Fruit fly (Drosophila melanogaster): ENCODE data around the gene mthl7.

The mthl7 gene

dm6 chr3L:8185263-8186227 is 5.2 kb upstream of the mthl7 start (continued):
- peak; percentile 57 for TF ChIP-seq HLH54F (GFP tag; optimal IDR thresholded peaks at IDR 0.05)
- no peak for TF ChIP-seq CG33557 (GFP tag; optimal IDR thresholded peaks at IDR 0.05)
- TF ChIP-seq Dip3 (GFP tag; optimal IDR thresholded peaks at IDR 0.05), result peak; percentile 58
- no peak for TF ChIP-seq CG13123 (GFP tag; optimal IDR thresholded peaks at IDR 0.05)
- TF ChIP-seq p53 (GFP tag; optimal IDR thresholded peaks at IDR 0.05), result peak; percentile 18
- TF ChIP-seq CG17829 (tag; optimal IDR thresholded peaks at IDR 0.05), result peak; percentile 32
- TF ChIP-seq lmd (GFP tag; IDR thresholded peaks at IDR 0.05), result peak; percentile 63
- TF ChIP-seq nerfin-1 (tag; optimal IDR thresholded peaks at IDR 0.05), result peak; percentile 2
- TF ChIP-seq CG12391 (tag; optimal IDR thresholded peaks at IDR 0.05), result peak; percentile 55
- peak; percentile 16 for TF ChIP-seq btn (GFP tag; optimal IDR thresholded peaks at IDR 0.05)
- TF ChIP-seq abd-A (tag; optimal IDR thresholded peaks at IDR 0.05), result no peak
- peak; percentile 68 for TF ChIP-seq CG3995 (GFP tag; optimal IDR thresholded peaks at IDR 0.05)
- peak; percentile 20 for TF ChIP-seq HHEX (GFP tag; optimal IDR thresholded peaks at IDR 0.05)
- peak; percentile 6; the same call in 1 of the 2 replicates for TF ChIP-seq MBD-R2 (GFP tag; IDR thresholded peaks at IDR 0.05)
- TF ChIP-seq CG3726 (GFP tag; IDR thresholded peaks at IDR 0.05), result no peak
- peak; percentile 64 for TF ChIP-seq CG3281 (GFP tag; optimal IDR thresholded peaks at IDR 0.05)
- TF ChIP-seq CG8944 (GFP tag; optimal IDR thresholded peaks at IDR 0.05), result peak; percentile 49
- TF ChIP-seq CG10462 (GFP tag; optimal IDR thresholded peaks at IDR 0.05), result no peak
- peak; percentile 26 for TF ChIP-seq Ssrp (tag; optimal IDR thresholded peaks at IDR 0.05)
- TF ChIP-seq CG14965 (GFP tag; optimal IDR thresholded peaks at IDR 0.05; ENCODE audit: borderline replicate concordance), result no peak
- peak; percentile 31 for TF ChIP-seq CG18262 (tag; optimal IDR thresholded peaks at IDR 0.05)
- TF ChIP-seq Hr3 (GFP tag; optimal IDR thresholded peaks at IDR 0.05), result peak; percentile 42
- no peak for TF ChIP-seq CG15479 (GFP tag; optimal IDR thresholded peaks at IDR 0.05)
- TF ChIP-seq scrt (GFP tag; optimal IDR thresholded peaks at IDR 0.05), result peak; percentile 19
- TF ChIP-seq fd3F (GFP tag; optimal IDR thresholded peaks at IDR 0.05), result no peak
- TF ChIP-seq lilli (GFP tag; optimal IDR thresholded peaks at IDR 0.05), result peak; percentile 64
- peak; percentile 26 for TF ChIP-seq ATbp (GFP tag; optimal IDR thresholded peaks at IDR 0.05)
- no peak for TF ChIP-seq CG12744 (GFP tag; optimal IDR thresholded peaks at IDR 0.05)
- TF ChIP-seq CG13424 (tag; optimal IDR thresholded peaks at IDR 0.05), result peak; percentile 30
- peak; percentile 43 for TF ChIP-seq CG4424 (GFP tag; optimal IDR thresholded peaks at IDR 0.05)
- TF ChIP-seq HmgZ (tag; optimal IDR thresholded peaks at IDR 0.05), result no peak
- peak; percentile 72 for TF ChIP-seq Ets65A (GFP tag)
- no peak for TF ChIP-seq gfzf (GFP tag; optimal IDR thresholded peaks at IDR 0.05)
- TF ChIP-seq CG10209 (GFP tag; optimal IDR thresholded peaks at IDR 0.05), result peak; percentile 55
- TF ChIP-seq aop (GFP tag; IDR thresholded peaks at IDR 0.05), result no peak
- TF ChIP-seq Camta (GFP tag; optimal IDR thresholded peaks at IDR 0.05), result peak; percentile 12
- TF ChIP-seq CG2875 (GFP tag; optimal IDR thresholded peaks at IDR 0.05), result no peak
- no peak for TF ChIP-seq Lpt (GFP tag; optimal IDR thresholded peaks at IDR 0.05)
- TF ChIP-seq cwo (GFP tag; optimal IDR thresholded peaks at IDR 0.05), result peak; percentile 79
- no peak for TF ChIP-seq CG17612 (GFP tag; IDR thresholded peaks at IDR 0.05)
- TF ChIP-seq nerfin-2 (GFP tag; IDR thresholded peaks at IDR 0.05; ENCODE audit: partially characterized antibody), result no peak
- TF ChIP-seq psq (GFP tag; optimal IDR thresholded peaks at IDR 0.05), result no peak
- no peak for TF ChIP-seq MTF-1 (GFP tag; optimal IDR thresholded peaks at IDR 0.05; ENCODE audit: borderline replicate concordance)
- no peak for TF ChIP-seq so (GFP tag; IDR thresholded peaks at IDR 0.05)
- TF ChIP-seq CG1792 (GFP tag; optimal IDR thresholded peaks at IDR 0.05), result peak; percentile 29
- peak; percentile 41 for TF ChIP-seq Mad (GFP tag; optimal IDR thresholded peaks at IDR 0.05)
- no peak for TF ChIP-seq ato (GFP tag; IDR thresholded peaks at IDR 0.05; ENCODE audit: partially characterized antibody)
- TF ChIP-seq Sry-δ (GFP tag; optimal IDR thresholded peaks at IDR 0.05), result peak; percentile 21
